Fruit fly (Drosophila melanogaster) whole organism: ENCODE measurements around the gene ova.

ENCODE experiments used
- CG8478 ChIP-seq: fragments of >200 bp; optimal IDR thresholded peaks from 2 replicates; lab custom pipeline; 2018; ENCODE audit warnings: inconsistent platforms
- Dll ChIP-seq: fragments of >200 bp; optimal IDR thresholded peaks from 2 replicates; lab custom pipeline; 2017
- EcR ChIP-seq, 2 experiments: fragments of >200 bp; optimal IDR thresholded peaks; 2 replicates each; lab custom pipeline; 2017; ENCODE audit warnings: missing biosample characterization in 2 of 2, missing genetic modification characterization in 2 of 2, missing genetic modification reagents in 2 of 2
- pan ChIP-seq: fragments of >200 bp; optimal IDR thresholded peaks from 2 replicates; lab custom pipeline; 2017
- psq ChIP-seq: fragments of >200 bp; optimal IDR thresholded peaks from 2 replicates; lab custom pipeline; 2017
- usp ChIP-seq: fragments of >200 bp; optimal IDR thresholded peaks from 2 replicates; lab custom pipeline; 2017; ENCODE audit warnings: missing biosample characterization, missing genetic modification characterization, mixed read lengths

Gene ova

dm6 chr2L:10263343-10263744 is 31.9 kb upstream of the ova start, which contains the start of gene Rsf1:
Rsf1 (minus strand) TSS chr2L:10263554.
- TF ChIP-seq EcR (GFP tag; optimal IDR thresholded peaks at IDR 0.05; lab: Kevin White, UChicago) (no peak), CG8478 (lab: Kevin White, UChicago) (no peak), Dll (lab: Kevin White, UChicago) (no peak), pan (lab: Kevin White, UChicago) (no peak), psq (no peak), usp (GFP tag; lab: Kevin White, UChicago) (no peak)

- TF ChIP-seq Dll (lab: Kevin White, UChicago), result no peak
- TF ChIP-seq psq, result no peak
- no peak for TF ChIP-seq CG8478 (lab: Kevin White, UChicago)
- no peak for TF ChIP-seq pan (lab: Kevin White, UChicago)
- no peak for TF ChIP-seq EcR (GFP tag; optimal IDR thresholded peaks at IDR 0.05; lab: Kevin White, UChicago)
- no peak for TF ChIP-seq usp (GFP tag; lab: Kevin White, UChicago)
These were observed 30.3 kb upstream of the ova start for dm6 chr2L:10261774-10262173.

DNA sequence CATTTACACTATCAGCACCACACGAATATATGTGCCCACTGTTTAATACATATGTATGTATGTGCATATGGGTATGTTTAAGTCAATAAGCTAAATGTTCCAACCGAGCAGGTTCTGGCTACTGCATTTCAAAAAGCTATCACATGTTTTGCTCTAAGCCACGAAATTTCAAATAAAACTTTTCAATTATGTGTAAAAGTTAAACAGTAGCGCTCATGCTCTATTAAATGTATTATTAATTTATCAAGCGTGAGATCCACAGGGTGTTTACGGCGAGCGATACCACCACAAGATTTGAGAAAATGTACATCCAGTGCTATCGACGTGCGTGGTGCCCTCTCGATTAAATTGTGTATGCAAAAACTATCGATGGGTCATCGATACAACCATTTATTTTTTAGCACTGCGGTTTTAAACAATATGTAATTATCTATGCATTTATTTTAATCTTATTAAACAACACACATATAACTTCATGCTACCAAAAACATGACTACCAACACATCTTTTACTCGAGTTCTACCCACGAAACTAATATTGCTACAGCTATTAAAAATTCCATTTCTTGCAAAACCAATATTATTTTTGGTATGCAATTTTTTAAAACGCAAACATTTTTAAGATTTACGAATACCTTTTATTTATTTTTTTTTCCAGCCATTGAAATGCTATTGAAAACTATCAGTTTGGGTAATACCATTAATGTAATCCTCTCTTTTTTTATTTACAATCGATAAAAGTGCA is 29.4 kb upstream of the ova start, which contains the start of gene Pten:
Gene Pten, minus strand, starts transcription at position 300 of the 744 bp plus-strand sequence.
- TF ChIP-seq psq (no peak), CG8478 (lab: Kevin White, UChicago) (no peak), usp (GFP tag; lab: Kevin White, UChicago) (no peak), EcR (GFP tag; optimal IDR thresholded peaks at IDR 0.05; lab: Kevin White, UChicago) (no peak), pan (lab: Kevin White, UChicago) (no peak), Dll (lab: Kevin White, UChicago) (no peak)

DNA sequence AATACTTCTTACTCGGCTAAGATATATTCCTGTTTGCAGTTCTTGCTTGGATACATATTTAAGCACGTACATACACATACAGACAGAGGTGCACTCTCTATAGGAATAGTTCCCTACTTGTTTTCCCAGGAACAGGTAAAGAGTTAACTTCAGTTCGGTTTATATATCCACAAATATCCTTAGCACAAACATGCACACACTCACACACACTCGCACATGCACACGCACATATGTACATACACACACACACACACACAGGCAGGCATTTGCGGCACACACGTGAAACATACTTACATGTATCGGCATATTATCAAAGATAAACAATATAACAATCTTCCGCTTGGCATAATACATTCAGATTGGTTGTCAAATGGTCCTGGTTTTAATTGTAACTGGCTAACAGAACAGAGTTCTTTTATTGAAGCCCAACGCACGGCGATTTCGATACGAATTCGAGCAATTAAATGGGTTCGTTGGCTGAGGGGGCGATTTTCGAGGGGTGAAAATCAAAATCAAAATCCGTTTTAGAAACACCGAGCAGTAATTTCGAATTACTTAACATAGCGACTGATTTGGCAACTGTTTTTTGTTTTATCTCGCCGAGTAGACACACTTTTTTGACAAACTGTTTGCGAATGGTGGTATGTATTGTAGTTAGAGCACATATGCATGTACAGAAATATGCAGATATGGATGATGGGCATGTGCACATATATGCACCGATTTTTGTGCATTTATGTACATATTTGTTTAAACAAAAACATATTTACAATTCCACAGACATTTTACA is 28.7 kb upstream of the ova start:
- TF ChIP-seq Dll (lab: Kevin White, UChicago) (no peak), psq (no peak), EcR (GFP tag; optimal IDR thresholded peaks at IDR 0.05; lab: Kevin White, UChicago) (no peak), CG8478 (lab: Kevin White, UChicago) (no peak), pan (lab: Kevin White, UChicago) (no peak), usp (GFP tag; lab: Kevin White, UChicago) (no peak)

dm6 chr2L:10255725-10256158 is 24.2 kb upstream of the ova start, which contains the start of gene CG5676:
CG5676 (minus strand) TSS chr2L:10255891.
- TF ChIP-seq CG8478 (lab: Kevin White, UChicago) (no peak), pan (lab: Kevin White, UChicago) (no peak), Dll (lab: Kevin White, UChicago) (no peak), usp (GFP tag; lab: Kevin White, UChicago) (no peak), EcR (GFP tag; optimal IDR thresholded peaks at IDR 0.05; lab: Kevin White, UChicago) (no peak), psq (no peak)

DNA sequence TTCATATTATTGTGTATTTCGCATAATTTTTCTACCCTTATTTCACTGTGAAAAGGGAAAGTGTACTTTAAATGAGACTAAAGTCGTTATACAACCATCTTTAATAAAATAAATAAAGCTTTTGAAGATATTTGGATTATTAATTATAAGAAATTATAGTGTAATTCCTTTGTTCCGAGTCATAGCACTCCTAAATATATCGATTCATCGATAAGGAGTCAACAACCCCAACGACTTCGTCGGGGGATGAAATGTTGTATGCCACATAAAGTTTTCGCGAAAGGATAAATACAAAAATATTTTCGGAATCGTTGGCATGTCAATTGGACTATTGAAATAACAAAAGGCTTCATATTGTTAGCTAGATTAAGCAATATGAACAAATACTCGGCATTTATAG is 20.1 kb upstream of the ova start, which contains the start of gene Ror:
Gene Ror, plus strand, starts transcription at position 252 of the 400 bp plus-strand sequence.
- TF ChIP-seq psq (no peak), pan (lab: Kevin White, UChicago) (no peak), Dll (lab: Kevin White, UChicago) (no peak), usp (GFP tag; lab: Kevin White, UChicago) (no peak), CG8478 (lab: Kevin White, UChicago) (no peak), EcR (GFP tag; optimal IDR thresholded peaks at IDR 0.05; lab: Kevin White, UChicago) (no peak)

dm6 chr2L:10250441-10250847 is 19.0 kb upstream of the ova start, which contains the start of the genes bsk and CG31717:
bsk (minus strand) TSS chr2L:10250501.
CG31717 (plus strand) TSS chr2L:10250737.
- TF ChIP-seq usp (GFP tag; lab: Kevin White, UChicago) (no peak), pan (lab: Kevin White, UChicago) (no peak), psq (no peak), EcR (GFP tag; optimal IDR thresholded peaks at IDR 0.05; lab: Kevin White, UChicago) (no peak)

DNA sequence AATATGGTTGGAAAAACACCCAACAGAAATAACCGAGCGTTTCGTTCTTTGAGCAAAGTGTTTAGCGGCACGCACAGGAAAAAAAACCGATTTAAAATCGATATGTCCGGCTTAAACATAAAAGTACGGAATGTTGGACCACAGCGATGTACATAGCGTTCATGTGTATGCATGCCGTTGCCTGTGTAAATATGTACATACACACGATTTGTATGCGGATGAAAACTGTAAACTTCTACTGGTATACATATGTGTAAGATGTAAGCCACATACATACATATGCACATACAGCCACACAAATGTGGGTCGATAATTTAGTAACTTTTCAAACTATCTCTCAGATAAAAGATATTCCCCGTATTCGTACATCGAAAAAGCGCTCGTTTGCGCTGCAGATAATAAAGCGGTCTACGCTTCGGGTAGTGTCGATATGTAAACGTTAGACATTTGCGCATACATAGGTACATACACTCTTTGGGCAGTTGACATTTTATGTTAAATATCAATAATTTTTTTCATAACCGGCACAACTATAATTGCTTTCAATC is 18.2 kb upstream of the ova start:
- TF ChIP-seq usp (GFP tag; lab: Kevin White, UChicago) (no peak), Dll (lab: Kevin White, UChicago) (no peak), pan (lab: Kevin White, UChicago) (no peak), CG8478 (lab: Kevin White, UChicago) (no peak), EcR (GFP tag; optimal IDR thresholded peaks at IDR 0.05; lab: Kevin White, UChicago) (no peak), psq (no peak)

DNA sequence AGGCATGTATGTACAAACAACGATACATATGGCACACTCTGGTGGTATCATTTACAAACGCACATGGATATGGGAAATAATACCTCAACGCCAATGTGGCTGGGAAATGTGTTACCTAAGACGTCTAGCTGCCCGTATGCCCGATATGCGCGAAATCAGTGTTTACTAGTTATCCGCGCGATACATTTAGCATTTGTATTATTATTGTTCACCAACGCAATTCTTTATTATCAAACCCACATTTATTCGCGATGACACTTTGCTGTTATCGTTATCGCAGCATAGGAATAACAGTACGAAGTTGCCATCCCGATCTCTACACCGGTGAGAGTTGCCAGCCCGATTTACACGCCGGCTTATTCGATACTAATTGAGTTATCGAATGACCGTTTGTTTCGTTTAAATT is 15.3 kb upstream of the ova start, which contains the start of gene chico:
Gene chico, minus strand, starts transcription at position 294 of the 406 bp plus-strand sequence.
- no peak for TF ChIP-seq usp (GFP tag; lab: Kevin White, UChicago)
- no peak for TF ChIP-seq Dll (lab: Kevin White, UChicago)
- TF ChIP-seq EcR (GFP tag; optimal IDR thresholded peaks at IDR 0.05; lab: Kevin White, UChicago), result no peak
- TF ChIP-seq CG8478 (lab: Kevin White, UChicago), result no peak
- no peak for TF ChIP-seq pan (lab: Kevin White, UChicago)
- no peak for TF ChIP-seq psq

DNA sequence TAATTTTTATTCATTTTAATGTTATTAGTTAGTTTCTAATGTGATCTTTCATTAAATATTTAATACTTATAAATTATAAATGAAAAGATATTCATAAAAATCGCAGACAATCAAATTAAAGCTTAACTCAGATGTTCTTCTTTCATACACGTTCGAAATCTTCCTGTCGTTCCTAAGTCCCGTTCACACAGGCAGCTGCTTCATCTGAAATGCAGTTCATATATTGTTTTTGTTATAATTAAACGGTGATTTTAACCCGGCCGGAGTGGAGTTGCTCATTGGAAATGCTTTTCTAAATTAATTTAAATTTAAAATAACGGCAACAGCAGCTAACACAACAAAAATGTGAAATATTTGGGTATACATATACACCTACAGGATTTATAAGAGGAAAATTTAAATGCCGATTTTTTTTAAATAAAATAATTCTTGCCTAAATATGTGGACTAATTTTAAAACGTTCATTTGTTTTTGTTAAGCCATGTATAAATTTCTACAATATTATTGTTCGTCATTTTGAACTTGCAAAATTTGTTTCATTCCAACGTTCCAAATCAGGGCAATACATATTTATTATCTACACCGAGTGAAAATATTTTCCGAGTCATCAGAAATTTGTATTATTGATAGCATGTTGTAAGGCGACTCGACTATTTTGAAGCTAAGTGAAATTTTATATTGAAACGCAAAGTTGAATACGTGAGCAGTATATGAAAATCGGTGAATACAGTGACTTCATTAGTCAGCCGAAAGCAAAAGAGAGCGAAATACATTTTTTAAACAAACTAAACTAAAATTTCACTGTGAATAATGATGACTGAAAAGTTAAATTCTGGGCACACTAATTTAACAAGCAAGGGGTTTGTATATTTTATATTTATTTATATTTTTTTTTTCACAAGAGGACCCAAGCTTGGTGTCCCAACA is 7.5 kb upstream of the ova start, which contains the start of gene me31B:
Gene me31B, plus strand, starts transcription at position 616 of the 927 bp plus-strand sequence.
- no peak for TF ChIP-seq pan (lab: Kevin White, UChicago)
- no peak for TF ChIP-seq usp (GFP tag; lab: Kevin White, UChicago)
- TF ChIP-seq Dll (lab: Kevin White, UChicago), result no peak
- TF ChIP-seq EcR (GFP tag; optimal IDR thresholded peaks at IDR 0.05; lab: Kevin White, UChicago), result no peak
- no peak for TF ChIP-seq CG8478 (lab: Kevin White, UChicago)
- TF ChIP-seq psq, result no peak
